Fruit fly (Drosophila melanogaster) whole organism, embryonic: Measurements from ENCODE around the gene CG12112.

Experiments used
- Adf1 ChIP-seq: fragments of 200-800 bp; sonication (Bioruptor generic); IDR thresholded peaks from 2 replicates; pipeline ENCODE4 v1.3.6; 2022; ENCODE audit warnings: missing biosample characterization, missing genetic modification characterization
- Bdp1 ChIP-seq: fragments of 200-800 bp; sonication (Bioruptor generic); optimal IDR thresholded peaks from 3 replicates; lab custom pipeline; 2016; ENCODE audit warnings: missing biosample characterization, missing genetic modification characterization
- CG10267 ChIP-seq: fragments of 200-800 bp; sonication (Bioruptor generic); optimal IDR thresholded peaks from 2 replicates; lab custom pipeline; 2018; ENCODE audit warnings: missing biosample characterization, mild to moderate bottlenecking, missing genetic modification characterization, moderate library complexity
- CG11093 ChIP-seq: fragments of 200-800 bp; sonication (Bioruptor generic); IDR thresholded peaks from 3 replicates; pipeline ENCODE4 v1.3.6; 2022; ENCODE audit warnings: missing biosample characterization, missing genetic modification characterization
- CG12071 ChIP-seq: fragments of 200-800 bp; sonication (Bioruptor generic); optimal IDR thresholded peaks from 3 replicates; lab custom pipeline; 2018; ENCODE audit warnings: missing biosample characterization, mild to moderate bottlenecking, missing genetic modification characterization
- CG12236 ChIP-seq: fragments of 200-800 bp; sonication (Bioruptor generic); optimal IDR thresholded peaks from 2 replicates; lab custom pipeline; 2016; ENCODE audit warnings: missing biosample characterization, missing genetic modification characterization
- CG12391 ChIP-seq: fragments of 200-800 bp; sonication (Bioruptor generic); optimal IDR thresholded peaks from 3 replicates; lab custom pipeline; 2018; ENCODE audit warnings: missing biosample characterization, mild to moderate bottlenecking, missing genetic modification characterization, moderate library complexity
- CG13123 ChIP-seq: fragments of 200-800 bp; sonication (Bioruptor generic); optimal IDR thresholded peaks from 2 replicates; lab custom pipeline; 2016; ENCODE audit warnings: missing biosample characterization, missing genetic modification characterization
- CG13296 ChIP-seq: fragments of 200-800 bp; sonication (Bioruptor generic); optimal IDR thresholded peaks from 3 replicates; lab custom pipeline; 2018; ENCODE audit warnings: missing biosample characterization, mild to moderate bottlenecking, missing genetic modification characterization
- CG14860 ChIP-seq: fragments of 200-800 bp; sonication (Bioruptor generic); IDR thresholded peaks from 3 replicates; pipeline ENCODE4 v1.3.6; 2022; ENCODE audit warnings: missing biosample characterization, missing genetic modification characterization; ENCODE audit not compliant: partially characterized antibody
- CG15514 ChIP-seq: fragments of 200-800 bp; sonication (Bioruptor generic); optimal IDR thresholded peaks from 3 replicates; lab custom pipeline; 2017; ENCODE audit warnings: missing biosample characterization, missing genetic modification characterization, mild to moderate bottlenecking, moderate library complexity, missing genetic modification reagents
- CG17328 ChIP-seq: fragments of 200-800 bp; sonication (Bioruptor generic); IDR thresholded peaks from 2 replicates; pipeline ENCODE4 v1.3.6; 2022; ENCODE audit warnings: missing biosample characterization, missing genetic modification characterization
- CG31365 ChIP-seq: fragments of 200-800 bp; sonication (Bioruptor generic); optimal IDR thresholded peaks from 2 replicates; lab custom pipeline; 2018; ENCODE audit warnings: missing biosample characterization, mild to moderate bottlenecking, missing genetic modification characterization
- CG31388 ChIP-seq: fragments of 200-800 bp; sonication (Bioruptor generic); optimal IDR thresholded peaks from 2 replicates; lab custom pipeline; 2016; ENCODE audit warnings: missing biosample characterization, missing genetic modification characterization
- CG32772 ChIP-seq: fragments of 200-800 bp; sonication (Bioruptor generic); IDR thresholded peaks from 2 replicates; pipeline ENCODE4 v1.3.6; 2022; ENCODE audit warnings: missing biosample characterization, missing genetic modification characterization
- CG33213 ChIP-seq: fragments of 200-800 bp; sonication (Bioruptor generic); optimal IDR thresholded peaks from 3 replicates; lab custom pipeline; 2016; ENCODE audit warnings: missing biosample characterization, missing genetic modification characterization
- CG33557 ChIP-seq: fragments of 200-800 bp; sonication (Bioruptor generic); optimal IDR thresholded peaks from 2 replicates; lab custom pipeline; 2019; ENCODE audit warnings: missing biosample characterization, mild to moderate bottlenecking, missing genetic modification characterization, moderate library complexity
- CG5180 ChIP-seq: fragments of 200-800 bp; sonication (Bioruptor generic); optimal IDR thresholded peaks from 3 replicates; lab custom pipeline; 2017; ENCODE audit warnings: missing biosample characterization, missing genetic modification characterization, mild to moderate bottlenecking, moderate library complexity, missing genetic modification reagents
- CG7839 ChIP-seq: fragments of 200-800 bp; sonication (Bioruptor generic); optimal IDR thresholded peaks from 3 replicates; lab custom pipeline; 2018; ENCODE audit warnings: missing biosample characterization, mild to moderate bottlenecking, missing genetic modification characterization, moderate library complexity
- CG7928 ChIP-seq: fragments of 200-800 bp; sonication (Bioruptor generic); optimal IDR thresholded peaks from 2 replicates; lab custom pipeline; 2017; ENCODE audit warnings: missing biosample characterization, mild to moderate bottlenecking, missing genetic modification characterization
- CG8290 ChIP-seq, 3 experiments: fragments of 200-800 bp; sonication (Bioruptor generic); optimal IDR thresholded peaks; 2 replicates each; lab custom pipeline; 2016 to 2019; ENCODE audit warnings: missing biosample characterization in 3 of 3, missing genetic modification characterization in 3 of 3, mild to moderate bottlenecking in 2 of 3, moderate library complexity in 1 of 3
- CG8924 ChIP-seq: fragments of 200-800 bp; optimal IDR thresholded peaks from 3 replicates; lab custom pipeline; 2019; ENCODE audit warnings: missing biosample characterization, mild to moderate bottlenecking, missing genetic modification characterization, moderate library complexity
- Dip3 ChIP-seq: fragments of 200-800 bp; sonication (Bioruptor generic); optimal IDR thresholded peaks from 3 replicates; lab custom pipeline; 2016; ENCODE audit warnings: missing biosample characterization, missing genetic modification characterization
- Doc3 ChIP-seq: fragments of 200-800 bp; sonication (Bioruptor generic); IDR thresholded peaks from 3 replicates; pipeline ENCODE4 v1.3.6; 2022; ENCODE audit warnings: missing biosample characterization, missing genetic modification characterization; ENCODE audit not compliant: partially characterized antibody
- Dref ChIP-seq: fragments of 200-800 bp; sonication (Bioruptor generic); IDR thresholded peaks from 2 replicates; pipeline ENCODE4 v1.3.6; 2022; ENCODE audit warnings: missing biosample characterization, missing genetic modification characterization
- ERR ChIP-seq: fragments of 200-800 bp; sonication (Bioruptor generic); optimal IDR thresholded peaks from 2 replicates; lab custom pipeline; 2016; ENCODE audit warnings: missing biosample characterization, missing genetic modification characterization
- Fer3 ChIP-seq: fragments of 200-800 bp; sonication (Bioruptor generic); optimal IDR thresholded peaks from 2 replicates; lab custom pipeline; 2018; ENCODE audit warnings: missing biosample characterization, mild to moderate bottlenecking, missing genetic modification characterization, moderate library complexity
- HmgZ ChIP-seq: fragments of 200-800 bp; sonication (Bioruptor generic); optimal IDR thresholded peaks from 2 replicates; lab custom pipeline; 2018; ENCODE audit warnings: missing biosample characterization, mild to moderate bottlenecking, missing genetic modification characterization
- Hr78 ChIP-seq, 2 experiments: fragments of 200-800 bp in 1 of 2; fragments of >200 bp in 1 of 2; sonication (Bioruptor generic) in 1 of 2; optimal IDR thresholded peaks; 2 replicates each; lab custom pipeline; 2017 to 2019; ENCODE audit warnings: missing biosample characterization in 2 of 2, missing genetic modification characterization in 2 of 2, mild to moderate bottlenecking in 1 of 2, moderate library complexity in 1 of 2
- Hsf ChIP-seq: fragments of 200-800 bp; sonication (Bioruptor generic); optimal IDR thresholded peaks from 3 replicates; lab custom pipeline; 2016; ENCODE audit warnings: missing biosample characterization, missing genetic modification characterization
- Jarid2 ChIP-seq: fragments of 200-800 bp; sonication (Bioruptor generic); optimal IDR thresholded peaks from 3 replicates; lab custom pipeline; 2017; ENCODE audit warnings: mild to moderate bottlenecking, missing biosample characterization, missing genetic modification reagents, missing genetic modification characterization
- PHDP ChIP-seq: fragments of 200-800 bp; sonication (Bioruptor generic); optimal IDR thresholded peaks from 3 replicates; lab custom pipeline; 2018; ENCODE audit warnings: missing biosample characterization, mild to moderate bottlenecking, missing genetic modification characterization, moderate library complexity
- Scr ChIP-seq: fragments of 200-800 bp; sonication (Bioruptor generic); IDR thresholded peaks from 2 replicates; pipeline ENCODE4 v1.3.6; 2022; ENCODE audit warnings: missing biosample characterization, missing genetic modification characterization; ENCODE audit not compliant: partially characterized antibody
- Sin3A ChIP-seq: fragments of >200 bp; optimal IDR thresholded peaks from 2 replicates; lab custom pipeline; 2018
- Spps ChIP-seq: fragments of 200-800 bp; sonication (Bioruptor generic); optimal IDR thresholded peaks from 2 replicates; lab custom pipeline; 2018; ENCODE audit warnings: missing biosample characterization, mild to moderate bottlenecking, missing genetic modification characterization
- cad ChIP-seq: fragments of >200 bp; optimal IDR thresholded peaks from 2 replicates; lab custom pipeline; 2017; ENCODE audit warnings: missing biosample characterization, missing genetic modification characterization
- dysf ChIP-seq: fragments of 200-800 bp; sonication (Bioruptor generic); IDR thresholded peaks from 3 replicates; pipeline ENCODE4 v1.3.6; 2022; ENCODE audit warnings: missing biosample characterization, missing genetic modification characterization
- gem ChIP-seq: fragments of 200-800 bp; sonication (Bioruptor generic); optimal IDR thresholded peaks from 2 replicates; lab custom pipeline; 2019; ENCODE audit warnings: missing biosample characterization, mild to moderate bottlenecking, missing genetic modification characterization, moderate library complexity
- jigr1 ChIP-seq: fragments of 200-800 bp; sonication (Bioruptor generic); IDR thresholded peaks from 3 replicates; pipeline ENCODE4 v1.3.6; 2022; ENCODE audit warnings: missing biosample characterization, missing genetic modification characterization
- kah ChIP-seq: fragments of 200-800 bp; sonication (Bioruptor generic); optimal IDR thresholded peaks from 2 replicates; lab custom pipeline; 2018; ENCODE audit warnings: missing biosample characterization, mild to moderate bottlenecking, missing genetic modification characterization
- lilli ChIP-seq: fragments of 200-800 bp; sonication (Bioruptor generic); optimal IDR thresholded peaks from 3 replicates; lab custom pipeline; 2016; ENCODE audit warnings: missing biosample characterization, missing genetic modification characterization
- sim ChIP-seq: fragments of 200-800 bp; sonication (Bioruptor generic); IDR thresholded peaks from 2 replicates; pipeline ENCODE4 v1.3.6; 2022; ENCODE audit warnings: missing biosample characterization, missing genetic modification characterization
- sima ChIP-seq: fragments of 200-800 bp; sonication (Bioruptor generic); optimal IDR thresholded peaks from 2 replicates; lab custom pipeline; 2016; ENCODE audit warnings: missing biosample characterization, missing genetic modification characterization
- so ChIP-seq: fragments of 200-800 bp; sonication (Bioruptor generic); IDR thresholded peaks from 3 replicates; pipeline ENCODE4 v1.3.6; 2022; ENCODE audit warnings: missing biosample characterization, missing genetic modification characterization
- ttk ChIP-seq: fragments of 200-800 bp; sonication (Bioruptor generic); IDR thresholded peaks from 2 replicates; pipeline ENCODE4 v2.1.2; 2022; ENCODE audit warnings: missing biosample characterization, missing genetic modification characterization
- vnd ChIP-seq: fragments of 200-800 bp; sonication (Bioruptor generic); IDR thresholded peaks from 3 replicates; pipeline ENCODE4 v1.3.6; 2022; ENCODE audit warnings: missing biosample characterization, missing genetic modification characterization; ENCODE audit not compliant: partially characterized antibody
- yki ChIP-seq: fragments of >200 bp; optimal IDR thresholded peaks from 3 replicates; lab custom pipeline; 2018
- zfh1 ChIP-seq: fragments of 200-800 bp; sonication (Bioruptor generic); IDR thresholded peaks from 3 replicates; pipeline ENCODE4 v1.3.6; 2022; ENCODE audit warnings: missing biosample characterization, missing genetic modification characterization

CG12112 gene

DNA sequence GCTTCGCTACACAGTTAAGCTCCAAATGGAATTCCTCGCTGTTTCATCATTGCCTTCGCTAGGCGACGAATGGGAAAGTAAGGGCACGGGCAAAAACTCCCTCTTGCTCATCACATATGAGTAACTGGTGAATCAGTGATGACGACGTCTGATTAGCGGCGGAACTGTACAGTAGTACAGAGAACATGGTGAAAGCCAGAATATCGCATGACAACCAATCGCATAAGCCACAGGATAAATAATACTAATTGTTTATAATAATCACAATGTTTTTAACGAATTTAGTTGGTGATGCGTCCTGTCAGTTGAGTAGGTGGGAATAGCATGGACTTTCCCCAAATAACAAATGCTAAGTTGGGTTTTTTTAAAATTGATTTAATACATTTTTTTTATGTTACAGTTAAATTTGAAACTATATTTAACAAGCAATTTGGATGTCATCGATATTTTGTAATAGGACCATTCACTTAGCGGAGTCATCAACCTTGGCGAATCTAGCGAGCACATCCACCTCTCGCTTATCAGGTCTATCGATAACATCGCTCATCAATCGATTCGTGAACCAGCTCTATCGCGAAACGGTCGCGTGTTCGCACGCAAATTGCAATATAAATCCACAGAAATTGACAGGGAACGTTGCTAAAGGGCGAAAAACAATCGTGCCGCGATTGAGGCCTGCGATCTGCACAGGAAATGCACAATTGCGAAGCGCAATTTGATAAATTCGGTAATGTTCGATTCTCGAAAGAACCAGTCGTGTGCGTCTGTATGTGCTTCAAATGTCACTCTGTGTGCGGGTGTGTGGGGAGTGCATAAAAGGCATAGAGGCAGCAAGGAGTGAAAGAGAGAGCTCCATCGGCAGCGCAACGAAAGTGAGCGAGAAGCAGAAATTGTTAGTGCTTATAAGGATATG lies at the start of gene CG12112, which contains the start of gene Trf4-1 (continued):
- no peak for TF ChIP-seq cad
- peak; percentile 53 for TF ChIP-seq CG10267
- no peak for TF ChIP-seq Adf1 (GFP tag; lab: Robert Waterston, UW)
- TF ChIP-seq PHDP: no peak
- peak; percentile 10 for TF ChIP-seq CG12391 (tag; lab: Kevin White, UChicago)
- TF ChIP-seq CG31365 (tag; lab: Kevin White, UChicago): no peak
- TF ChIP-seq Fer3 (tag; lab: Kevin White, UChicago): no peak
- TF ChIP-seq Hsf (GFP tag; lab: Kevin White, UChicago): peak; percentile 19
- TF ChIP-seq yki: no peak
- TF ChIP-seq sima (GFP tag; lab: Kevin White, UChicago): no peak
- peak; percentile 52 for TF ChIP-seq CG8924 (tag; lab: Kevin White, UChicago)
- TF ChIP-seq CG15514: peak; percentile 99
- peak; percentile 27 for TF ChIP-seq gem (tag; lab: Kevin White, UChicago)
- no peak for TF ChIP-seq CG12071 (GFP tag; lab: Kevin White, UChicago)
- peak; percentile 64; the same call in 1 of the 3 replicates for TF ChIP-seq jigr1 (GFP tag; lab: Robert Waterston, UW)
- TF ChIP-seq Dref: peak; percentile 94
- TF ChIP-seq CG7928 (GFP tag; lab: Kevin White, UChicago): peak; percentile 10
- TF ChIP-seq Jarid2 (GFP tag; lab: Kevin White, UChicago): no peak
- peak; percentile 65; the same call in 2 of the 3 replicates for TF ChIP-seq vnd (GFP tag; lab: Robert Waterston, UW)
- peak; percentile 78 for TF ChIP-seq Scr (GFP tag; lab: Robert Waterston, UW)
- TF ChIP-seq Spps (tag; lab: Kevin White, UChicago): no peak
- TF ChIP-seq Bdp1 (GFP tag; lab: Kevin White, UChicago): peak; percentile 4
- peak; percentile 24 for TF ChIP-seq CG33213
- peak; percentile 54; the same call in 2 of the 3 replicates for TF ChIP-seq Doc3 (GFP tag; lab: Robert Waterston, UW)
- TF ChIP-seq CG8290 (GFP tag; optimal IDR thresholded peaks at IDR 0.05; lab: Kevin White, UChicago): no peak
- peak in 1 of 2 experiments; percentile 38 for TF ChIP-seq CG8290 (tag; optimal IDR thresholded peaks at IDR 0.05; lab: Kevin White, UChicago)
- 0 out of 3 replicates have a peak, but pooled peaks have one; percentile 34 for TF ChIP-seq zfh1 (GFP tag; lab: Robert Waterston, UW)
- peak; percentile 57; the same call in 2 of the 3 replicates for TF ChIP-seq CG14860 (GFP tag; lab: Robert Waterston, UW)
- peak; percentile 27 for TF ChIP-seq HmgZ (tag; lab: Kevin White, UChicago)
- peak; percentile 31 for TF ChIP-seq lilli (GFP tag; lab: Kevin White, UChicago)
- no peak for TF ChIP-seq CG13123 (GFP tag; lab: Kevin White, UChicago)
- TF ChIP-seq CG12236 (GFP tag; lab: Kevin White, UChicago): no peak
- TF ChIP-seq kah (GFP tag; lab: Kevin White, UChicago): no peak
- TF ChIP-seq sim (GFP tag; lab: Robert Waterston, UW): no peak
- TF ChIP-seq Dip3: no peak
- no peak for TF ChIP-seq CG33557 (GFP tag; lab: Kevin White, UChicago)
- TF ChIP-seq CG13296 (GFP tag; lab: Kevin White, UChicago): no peak
- no peak for TF ChIP-seq ERR
- peak; percentile 86 for TF ChIP-seq Sin3A (lab: Kevin White, UChicago)
- TF ChIP-seq dysf (GFP tag; lab: Robert Waterston, UW): 0 out of 3 replicates have a peak, but pooled peaks have one; percentile 14
- TF ChIP-seq CG5180 (GFP tag; lab: Kevin White, UChicago): no peak
- no peak for TF ChIP-seq ttk (GFP tag; lab: Robert Waterston, UW)
- no peak for TF ChIP-seq so
- no peak for TF ChIP-seq CG31388
- TF ChIP-seq CG32772 (GFP tag; lab: Robert Waterston, UW): no peak
- no peak for TF ChIP-seq CG17328 (GFP tag; lab: Robert Waterston, UW)
- TF ChIP-seq CG11093 (GFP tag; lab: Robert Waterston, UW): no peak
- TF ChIP-seq Hr78 (GFP tag; optimal IDR thresholded peaks at IDR 0.05; lab: Kevin White, UChicago): no peak
- TF ChIP-seq CG7839: no peak
